Worm (Caenorhabditis elegans) whole organism, L4 larva: Measurements from ENCODE around the gene mrpl-11.

Experiments used
- R02D3.7 ChIP-seq: fragments of 150-350 bp; sonication (generic microtip); optimal IDR thresholded peaks from 3 replicates; lab custom pipeline; 2014; ENCODE audit warnings: missing biosample characterization, missing genetic modification characterization
- T20F7.1 ChIP-seq: fragments of 200-800 bp; sonication (Bioruptor generic); optimal IDR thresholded peaks from 2 replicates; lab custom pipeline; 2018; ENCODE audit warnings: mild to moderate bottlenecking, missing genetic modification characterization, missing compliant biosample characterization
- T26A8.4 ChIP-seq: fragments of 200-800 bp; sonication (Bioruptor generic); IDR thresholded peaks from 2 replicates; pipeline ENCODE4 v1.3.6; 2022; ENCODE audit warnings: missing genetic modification characterization, missing compliant biosample characterization
- ZK337.2 ChIP-seq: fragments of 200-800 bp; sonication (Bioruptor generic); IDR thresholded peaks from 2 replicates; pipeline ENCODE4 v1.3.6; 2022; ENCODE audit warnings: missing genetic modification reagents, missing genetic modification characterization, missing compliant biosample characterization
- ZK546.5 ChIP-seq, 2 experiments: sonication (generic microtip); optimal IDR thresholded peaks; 2 replicates each; lab custom pipeline; 2017; ENCODE audit warnings: missing biosample characterization in 2 of 2, missing genetic modification characterization in 2 of 2
- aha-1 ChIP-seq: fragments of 150-350 bp; peaks from one replicate; lab custom pipeline; 2014; ENCODE audit warnings: missing biosample characterization, missing genetic modification characterization
- aly-2 ChIP-seq: sonication (generic microtip); optimal IDR thresholded peaks from 2 replicates; lab custom pipeline; 2018; ENCODE audit warnings: missing biosample characterization, missing genetic modification characterization
- arid-1 ChIP-seq: fragments of 200-800 bp; sonication (Bioruptor generic); conservative IDR thresholded peaks from 2 replicates; pipeline ENCODE4 v1.3.6; 2022; ENCODE audit warnings: missing genetic modification reagents, missing genetic modification characterization, missing compliant biosample characterization
- ceh-20 ChIP-seq: fragments of 200-800 bp; sonication (Bioruptor generic); IDR thresholded peaks from 2 replicates; pipeline ENCODE4 v1.3.6; 2022; ENCODE audit warnings: missing genetic modification reagents, missing genetic modification characterization, missing compliant biosample characterization
- daf-12 ChIP-seq: fragments of 150-350 bp; optimal IDR thresholded peaks from 2 replicates; lab custom pipeline; 2014; ENCODE audit warnings: missing biosample characterization, missing genetic modification reagents, missing genetic modification characterization
- daf-16 ChIP-seq, 3 experiments: sonication (generic microtip); optimal IDR thresholded peaks; 2 replicates each; lab custom pipeline; 2016 to 2017; ENCODE audit warnings: missing genetic modification characterization in 3 of 3, missing genetic modification reagents in 3 of 3, mild to moderate bottlenecking in 2 of 3, missing compliant biosample characterization in 2 of 3, missing biosample characterization in 1 of 3, moderate library complexity in 1 of 3
- dmd-6 ChIP-seq: fragments of 200-800 bp; sonication (Bioruptor generic); IDR thresholded peaks from 2 replicates; pipeline ENCODE4 v1.3.6; 2022; ENCODE audit warnings: missing genetic modification reagents, missing genetic modification characterization, missing compliant biosample characterization
- dmd-9 ChIP-seq: fragments of 200-800 bp; sonication (Bioruptor generic); IDR thresholded peaks from 2 replicates; pipeline ENCODE4 v1.3.6; 2022; ENCODE audit warnings: missing genetic modification reagents, missing genetic modification characterization, missing compliant biosample characterization
- dpl-1 ChIP-seq: fragments of 150-350 bp; optimal IDR thresholded peaks from 2 replicates; lab custom pipeline; 2014; ENCODE audit warnings: missing biosample characterization, missing genetic modification reagents, missing genetic modification characterization
- dve-1 ChIP-seq: sonication (generic microtip); optimal IDR thresholded peaks from 2 replicates; lab custom pipeline; 2017; ENCODE audit warnings: antibody characterized with exemption, mild to moderate bottlenecking, missing genetic modification characterization, missing compliant biosample characterization; ENCODE audit not compliant: insufficient read depth
- egl-27 ChIP-seq: sonication (generic microtip); optimal IDR thresholded peaks from 3 replicates; lab custom pipeline; 2017; ENCODE audit warnings: missing biosample characterization, missing genetic modification reagents, missing genetic modification characterization
- gei-8 ChIP-seq: fragments of 200-800 bp; sonication (Bioruptor generic); optimal IDR thresholded peaks from 2 replicates; lab custom pipeline; 2018; ENCODE audit warnings: mild to moderate bottlenecking, missing genetic modification characterization, missing compliant biosample characterization
- hlh-11 ChIP-seq: fragments of 200-800 bp; sonication (Bioruptor generic); optimal IDR thresholded peaks from 2 replicates; lab custom pipeline; 2018; ENCODE audit warnings: mild to moderate bottlenecking, missing genetic modification characterization, missing compliant biosample characterization
- hlh-30 ChIP-seq: sonication (generic microtip); optimal IDR thresholded peaks from 2 replicates; lab custom pipeline; 2017; ENCODE audit warnings: antibody characterized with exemption, mild to moderate bottlenecking, missing genetic modification characterization, missing compliant biosample characterization; ENCODE audit not compliant: insufficient read depth
- hmg-1.1 ChIP-seq: fragments of 200-800 bp; sonication (Bioruptor generic); IDR thresholded peaks from 2 replicates; pipeline ENCODE4 v1.3.6; 2022; ENCODE audit warnings: missing genetic modification reagents, missing genetic modification characterization, missing compliant biosample characterization
- lim-7 ChIP-seq: fragments of 200-800 bp; sonication (Bioruptor generic); IDR thresholded peaks from 2 replicates; pipeline ENCODE4 v1.3.6; 2022; ENCODE audit warnings: missing genetic modification characterization, missing compliant biosample characterization
- lin-1 ChIP-seq: fragments of 200-800 bp; sonication (Bioruptor generic); IDR thresholded peaks from 2 replicates; pipeline ENCODE4 v1.3.6; 2022; ENCODE audit warnings: missing genetic modification reagents, missing genetic modification characterization, missing compliant biosample characterization
- lin-15B ChIP-seq: fragments of 150-350 bp; sonication (generic microtip); optimal IDR thresholded peaks from 3 replicates; lab custom pipeline; 2014; ENCODE audit warnings: missing biosample characterization, missing genetic modification characterization
- lin-38 ChIP-seq: fragments of 200-800 bp; sonication (Bioruptor generic); IDR thresholded peaks from 2 replicates; pipeline ENCODE4 v1.3.6; 2022; ENCODE audit warnings: missing genetic modification reagents, missing genetic modification characterization, missing compliant biosample characterization
- lir-3 ChIP-seq: sonication (generic microtip); optimal IDR thresholded peaks from 2 replicates; lab custom pipeline; 2016; ENCODE audit warnings: mild to moderate bottlenecking, missing genetic modification characterization, missing compliant biosample characterization
- lsy-2 ChIP-seq, 2 experiments: fragments of 150-350 bp in 1 of 2; sonication (generic microtip) in 1 of 2; optimal IDR thresholded peaks; 2 replicates each; lab custom pipeline; 2014 to 2017; ENCODE audit warnings: missing biosample characterization in 2 of 2, missing genetic modification characterization in 2 of 2
- madf-5 ChIP-seq, 2 experiments: fragments of 200-800 bp; sonication (Bioruptor generic); IDR thresholded peaks; 2 replicates each; pipeline ENCODE4 v1.3.6; 2022; ENCODE audit warnings: missing compliant biosample characterization in 2 of 2, missing genetic modification characterization in 2 of 2
- mdl-1 ChIP-seq, 2 experiments: fragments of 150-350 bp in 1 of 2; sonication (generic microtip) in 1 of 2; optimal IDR thresholded peaks; 2 replicates each; lab custom pipeline; 2014 to 2017; ENCODE audit warnings: missing biosample characterization in 2 of 2, missing genetic modification characterization in 2 of 2
- mes-2 ChIP-seq: sonication (generic microtip); optimal IDR thresholded peaks from 2 replicates; lab custom pipeline; 2016; ENCODE audit warnings: missing genotype, mild to moderate bottlenecking, missing genetic modification characterization, missing compliant biosample characterization; ENCODE audit not compliant: poor library complexity, severe bottlenecking
- mxl-3 ChIP-seq: fragments of 200-800 bp; sonication (Bioruptor generic); optimal IDR thresholded peaks from 2 replicates; lab custom pipeline; 2018; ENCODE audit warnings: mild to moderate bottlenecking, missing genetic modification characterization, missing compliant biosample characterization
- nhr-10 ChIP-seq: fragments of 150-350 bp; optimal IDR thresholded peaks from 2 replicates; lab custom pipeline; 2014; ENCODE audit warnings: missing biosample characterization, missing genetic modification characterization
- nhr-102 ChIP-seq: sonication (generic microtip); optimal IDR thresholded peaks from 2 replicates; lab custom pipeline; 2016; ENCODE audit warnings: mild to moderate bottlenecking, missing genetic modification characterization, moderate library complexity, missing compliant biosample characterization
- nhr-28 ChIP-seq: fragments of 150-350 bp; optimal IDR thresholded peaks from 2 replicates; lab custom pipeline; 2014; ENCODE audit warnings: missing biosample characterization, missing genetic modification characterization
- nhr-41 ChIP-seq: fragments of 200-800 bp; sonication (Bioruptor generic); IDR thresholded peaks from 2 replicates; pipeline ENCODE4 v1.3.6; 2022; ENCODE audit warnings: missing genetic modification reagents, missing genetic modification characterization, missing compliant biosample characterization
- nhr-6 ChIP-seq: fragments of 150-350 bp; optimal IDR thresholded peaks from 2 replicates; lab custom pipeline; 2014; ENCODE audit warnings: missing biosample characterization, missing genetic modification characterization
- nhr-76 ChIP-seq: fragments of 150-350 bp; optimal IDR thresholded peaks from 2 replicates; lab custom pipeline; 2014; ENCODE audit warnings: missing biosample characterization, missing genetic modification characterization
- nhr-77 ChIP-seq: fragments of 150-350 bp; optimal IDR thresholded peaks from 2 replicates; lab custom pipeline; 2014; ENCODE audit warnings: missing biosample characterization, missing genetic modification characterization
- php-3 ChIP-seq: fragments of 200-800 bp; sonication (Bioruptor generic); IDR thresholded peaks from 2 replicates; pipeline ENCODE4 v1.3.6; 2022; ENCODE audit warnings: missing genetic modification reagents, missing genetic modification characterization, missing compliant biosample characterization
- pqm-1 ChIP-seq: sonication (generic microtip); optimal IDR thresholded peaks from 2 replicates; lab custom pipeline; 2017; ENCODE audit warnings: missing biosample characterization, missing genetic modification characterization
- skn-1 ChIP-seq: fragments of 150-350 bp; optimal IDR thresholded peaks from 2 replicates; lab custom pipeline; 2014; ENCODE audit warnings: missing biosample characterization, missing genetic modification characterization
- snpc-1.2 ChIP-seq: fragments of 200-800 bp; sonication (Bioruptor generic); IDR thresholded peaks from 2 replicates; pipeline ENCODE4 v1.3.6; 2022; ENCODE audit warnings: missing genetic modification reagents, missing genetic modification characterization, missing compliant biosample characterization
- snpc-4 ChIP-seq: fragments of 150-350 bp; optimal IDR thresholded peaks from 2 replicates; lab custom pipeline; 2014; ENCODE audit warnings: missing biosample characterization, missing genetic modification characterization
- tra-1 ChIP-seq: fragments of 200-800 bp; sonication (Bioruptor generic); IDR thresholded peaks from 2 replicates; pipeline ENCODE4 v1.3.6; 2022; ENCODE audit warnings: missing genetic modification reagents, missing genetic modification characterization, missing compliant biosample characterization
- unc-130 ChIP-seq: sonication (generic microtip); optimal IDR thresholded peaks from 2 replicates; lab custom pipeline; 2016; ENCODE audit warnings: missing genetic modification reagents, missing genetic modification characterization, missing compliant biosample characterization
- zfp-2 ChIP-seq: sonication (generic microtip); optimal IDR thresholded peaks from 2 replicates; lab custom pipeline; 2016; ENCODE audit warnings: mild to moderate bottlenecking, missing genetic modification characterization, missing compliant biosample characterization
- zip-2 ChIP-seq: fragments of 150-350 bp; optimal IDR thresholded peaks from 2 replicates; lab custom pipeline; 2014; ENCODE audit warnings: missing biosample characterization, missing genetic modification characterization

The mrpl-11 gene

DNA sequence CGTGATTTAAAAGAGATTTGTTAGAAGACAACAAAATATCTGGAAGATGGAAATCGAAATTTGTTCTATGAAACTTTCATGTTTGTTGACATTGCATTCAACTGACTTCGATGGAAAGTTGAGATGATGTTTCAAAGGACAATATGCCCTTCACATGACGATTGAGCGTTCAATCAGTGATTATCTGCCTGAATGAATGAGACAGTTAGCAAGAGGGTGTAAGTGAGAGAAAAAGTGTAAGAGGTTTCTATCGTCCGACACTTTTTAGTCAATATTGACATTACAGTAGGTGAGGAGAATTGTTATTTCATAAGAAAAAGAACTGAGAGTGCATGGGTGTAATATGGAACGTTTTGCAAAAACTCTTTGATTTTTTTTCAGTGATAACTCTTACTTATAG lies 15.8 kb downstream of the mrpl-11 start (continued):
- TF ChIP-seq lir-3 (tag; lab: Kevin White, UChicago), result no peak
- no peak for TF ChIP-seq aly-2 (tag; lab: Kevin White, UChicago)
- TF ChIP-seq zip-2 (tag; lab: Kevin White, UChicago), result no peak
- TF ChIP-seq arid-1 (GFP tag; lab: Robert Waterston, UW), result no peak
- TF ChIP-seq egl-27 (tag; lab: Kevin White, UChicago), result no peak
- TF ChIP-seq madf-5 (GFP tag; IDR thresholded peaks at IDR 0.05; lab: Robert Waterston, UW), result no peak
- no peak for TF ChIP-seq nhr-102 (tag; lab: Kevin White, UChicago)
- TF ChIP-seq tra-1 (GFP tag; lab: Robert Waterston, UW), result no peak
- no peak for TF ChIP-seq lin-15B (tag; lab: Kevin White, UChicago)
- no peak for TF ChIP-seq R02D3.7 (tag; lab: Kevin White, UChicago)
- TF ChIP-seq dmd-9 (GFP tag; lab: Robert Waterston, UW), result no peak
- TF ChIP-seq snpc-4 (tag; lab: Kevin White, UChicago), result no peak
- no peak for TF ChIP-seq T26A8.4 (GFP tag; lab: Robert Waterston, UW)
- no peak for TF ChIP-seq zfp-2 (tag; lab: Kevin White, UChicago)
- TF ChIP-seq hmg-1.1 (GFP tag; lab: Robert Waterston, UW), result 0 out of 2 replicates have a peak, but pooled peaks have one; percentile 25
- TF ChIP-seq nhr-41, result no peak
- peak; percentile 5 for TF ChIP-seq gei-8 (GFP tag; lab: Kevin White, UChicago)

DNA sequence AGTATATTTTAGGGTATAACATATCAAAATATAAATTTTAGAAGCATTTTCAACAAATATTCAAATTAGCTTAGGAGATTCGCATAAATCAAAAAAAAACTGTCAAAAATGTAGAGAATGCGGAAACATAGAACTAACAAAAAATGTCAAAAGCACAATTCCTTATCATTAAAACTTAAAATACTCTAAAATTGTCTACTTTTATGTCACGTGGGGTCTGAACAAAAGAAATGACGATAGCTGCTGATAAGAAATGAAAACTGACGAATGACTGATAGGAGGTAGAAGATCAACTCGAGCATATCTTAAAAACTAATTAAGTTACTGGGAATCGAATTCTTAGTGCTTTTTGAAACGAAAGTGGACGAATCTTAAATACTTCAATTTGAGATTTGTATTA lies 16.2 kb downstream of the mrpl-11 start:
- TF ChIP-seq mes-2 (tag; lab: Kevin White, UChicago) (peak; percentile 3), dmd-6 (GFP tag; lab: Robert Waterston, UW) (peak; percentile 91), nhr-28 (peak; percentile 44), dpl-1 (no peak), T20F7.1 (peak; percentile 1), mxl-3 (no peak), hlh-11 (tag; lab: Kevin White, UChicago) (peak; percentile 62), lim-7 (GFP tag; lab: Robert Waterston, UW) (no peak), nhr-10 (tag; lab: Kevin White, UChicago) (no peak), snpc-1.2 (no peak), dmd-9 (GFP tag; lab: Robert Waterston, UW) (no peak), nhr-6 (no peak), nhr-77 (tag; lab: Kevin White, UChicago) (peak; percentile 10), pqm-1 (peak; percentile 88), daf-12 (no peak), dve-1 (tag; lab: Kevin White, UChicago) (peak; percentile 94), lin-38 (GFP tag; lab: Robert Waterston, UW) (peak; percentile 24; the same call in 1 of the 2 replicates), tra-1 (GFP tag; lab: Robert Waterston, UW) (peak; percentile 64; the same call in 1 of the 2 replicates), lin-1 (GFP tag; lab: Robert Waterston, UW) (peak; percentile 66), lsy-2 (tag; optimal IDR thresholded peaks at IDR 0.05; lab: Kevin White, UChicago) (no peak), ceh-20 (GFP tag; lab: Robert Waterston, UW) (0 out of 2 replicates have a peak, but pooled peaks have one; percentile 11), unc-130 (GFP tag; lab: Kevin White, UChicago) (no peak), hlh-30 (peak; percentile 53), aha-1 (tag; lab: Kevin White, UChicago) (peak; percentile 8), nhr-102 (tag; lab: Kevin White, UChicago) (peak; percentile 56), ZK546.5 (tag; optimal IDR thresholded peaks at IDR 0.05; lab: Kevin White, UChicago) (no peak), ZK337.2 (GFP tag; lab: Robert Waterston, UW) (no peak), skn-1 (no peak), nhr-76 (tag; lab: Kevin White, UChicago) (no peak), daf-16 (GFP tag; optimal IDR thresholded peaks at IDR 0.05; lab: Kevin White, UChicago) (peak in 1 of 2 experiments; percentile 28), daf-16 (tag; optimal IDR thresholded peaks at IDR 0.05; lab: Kevin White, UChicago) (peak; percentile 52), mdl-1 (tag; optimal IDR thresholded peaks at IDR 0.05; lab: Kevin White, UChicago) (peak in 1 of 2 experiments; percentile 75), php-3 (GFP tag; lab: Robert Waterston, UW) (peak; percentile 72)
